Worm (Caenorhabditis elegans): ENCODE data around the gene clec-49.
"Not testable (repeated sequence)": the region's sequence is repeated elsewhere in the genome, so short reads cannot be mapped to it uniquely, and the experiment has no call there.

clec-49 gene

DNA sequence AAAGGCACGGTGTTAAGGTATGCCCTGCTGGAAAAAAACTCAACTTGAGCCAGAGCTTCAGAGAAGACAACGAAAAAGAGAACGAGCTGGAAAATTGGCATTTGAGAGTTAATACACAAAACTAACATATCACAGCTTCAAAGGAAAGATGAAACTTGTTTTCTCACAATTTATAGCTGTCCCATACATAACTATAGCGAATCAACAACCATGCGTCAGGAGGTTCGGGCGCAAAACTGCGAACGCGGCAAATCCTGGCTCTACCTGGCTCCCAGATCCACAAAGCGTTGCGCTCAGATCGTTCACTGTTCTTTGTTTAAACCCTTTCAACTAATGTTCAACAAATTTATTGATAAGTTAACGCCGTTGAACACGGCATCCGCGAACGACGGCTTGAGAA is 40.5 kb downstream of the clec-49 start, which contains the start of gene Y43F8C.15:
Y43F8C.15 (minus strand) TSS at position 101 of the 400 bp plus-strand sequence.
- TF ChIP-seq syd-9, ceh-48, fax-1 (tag; optimal IDR thresholded peaks at IDR 0.05): not testable (repeated sequence)

DNA sequence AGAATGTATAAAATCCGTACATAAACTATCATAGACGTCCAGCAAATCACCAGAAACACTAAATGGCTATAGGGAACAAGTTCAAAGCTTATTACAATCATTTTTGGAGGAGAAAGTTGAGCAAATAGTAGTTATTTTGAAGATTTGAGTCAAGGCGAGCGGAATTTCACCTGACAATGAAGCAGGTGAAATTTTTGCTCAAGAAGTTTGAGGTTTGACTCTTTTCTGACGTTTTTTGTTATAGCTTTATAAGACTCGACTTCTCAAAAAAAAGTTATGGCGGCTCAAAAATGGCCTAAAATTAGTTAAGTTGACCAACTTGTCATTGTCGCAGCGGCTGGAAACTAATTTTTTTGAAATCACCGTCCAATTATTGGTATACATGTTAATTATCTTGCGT is 42.2 kb downstream of the clec-49 start, which contains the start of gene srv-3:
srv-3 (minus strand) TSS at position 101 of the 400 bp plus-strand sequence.
- TF ChIP-seq T23F11.4 (GFP tag; optimal IDR thresholded peaks at IDR 0.05) (no peak), ceh-30 (tag; optimal IDR thresholded peaks at IDR 0.05) (no peak), ceh-18 (tag; optimal IDR thresholded peaks at IDR 0.05) (no peak), C38D4.7 (GFP tag; optimal IDR thresholded peaks at IDR 0.05) (no peak)

All from whole organism, late embryonic.